Worm (Caenorhabditis elegans) whole organism, L3 larva: ENCODE results near the gene srb-17.

Experiments used
- ZK546.5 ChIP-seq: sonication (generic microtip); optimal IDR thresholded peaks from 2 replicates; lab custom pipeline; 2017; ENCODE audit warnings: missing biosample characterization, missing genetic modification characterization
- aly-2 ChIP-seq: fragments of 150-350 bp; optimal IDR thresholded peaks from 2 replicates; lab custom pipeline; 2014; ENCODE audit warnings: missing biosample characterization, missing genetic modification characterization
- fkh-10 ChIP-seq: sonication (generic microtip); optimal IDR thresholded peaks from 2 replicates; lab custom pipeline; 2017; ENCODE audit warnings: missing biosample characterization, missing genetic modification reagents, missing genetic modification characterization
- mdl-1 ChIP-seq: fragments of 150-350 bp; optimal IDR thresholded peaks from 2 replicates; lab custom pipeline; 2014; ENCODE audit warnings: missing biosample characterization, missing genetic modification characterization
- nhr-43 ChIP-seq: sonication (generic microtip); optimal IDR thresholded peaks from 2 replicates; lab custom pipeline; 2016; ENCODE audit warnings: mild to moderate bottlenecking, missing genetic modification characterization, missing compliant biosample characterization; ENCODE audit not compliant: poor library complexity, severe bottlenecking
- snpc-4 ChIP-seq: fragments of 150-350 bp; optimal IDR thresholded peaks from 2 replicates; lab custom pipeline; 2014; ENCODE audit warnings: missing biosample characterization, missing genetic modification characterization

DNA sequence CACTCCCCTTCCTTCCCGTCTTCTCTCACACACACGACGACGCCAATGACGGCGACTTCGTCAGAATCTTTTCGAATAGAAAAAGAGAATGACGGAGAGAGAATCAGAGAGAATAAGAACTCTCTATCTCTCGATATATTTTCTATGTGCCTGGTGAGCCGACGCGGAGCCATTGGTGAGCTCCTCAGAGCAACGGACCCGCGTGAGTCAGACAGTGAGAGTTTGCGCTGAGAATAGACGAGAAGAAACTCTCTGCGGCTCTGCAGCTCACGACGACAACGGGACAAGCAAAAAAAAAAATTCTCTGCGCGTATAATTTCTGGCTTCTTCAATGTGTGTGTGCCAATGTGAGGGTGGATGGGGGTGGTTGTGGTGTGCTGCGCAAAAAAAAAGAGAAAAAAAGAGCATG lies 42.9 kb upstream of the srb-17 start:
- TF ChIP-seq aly-2 (tag; lab: Kevin White, UChicago) = no peak
- TF ChIP-seq fkh-10 (GFP tag; lab: Kevin White, UChicago) = peak; percentile 58
- TF ChIP-seq ZK546.5 (tag; lab: Kevin White, UChicago) = no peak
- no peak for TF ChIP-seq mdl-1
- peak; percentile 2 for TF ChIP-seq snpc-4
- TF ChIP-seq nhr-43 (tag; lab: Kevin White, UChicago) = no peak
